Worm (Caenorhabditis elegans) whole organism, early embryonic: ENCODE measurements around the gene col-184.

Experiments
- B0310.2 ChIP-seq: sonication (generic microtip); optimal IDR thresholded peaks from 2 replicates; lab custom pipeline; 2016; ENCODE audit warnings: mild to moderate bottlenecking, missing genetic modification characterization, missing compliant biosample characterization
- F13C5.2 ChIP-seq: sonication (generic microtip); optimal IDR thresholded peaks from 2 replicates; lab custom pipeline; 2017; ENCODE audit warnings: mild to moderate bottlenecking, missing genetic modification characterization, inconsistent platforms, missing compliant biosample characterization
- aly-1 ChIP-seq: sonication (generic microtip); optimal IDR thresholded peaks from 2 replicates; lab custom pipeline; 2016; ENCODE audit warnings: missing genetic modification characterization, missing compliant biosample characterization
- ama-1 ChIP-seq: fragments of 150-350 bp; optimal IDR thresholded peaks from 2 replicates; lab custom pipeline; 2014
- ceh-13 ChIP-seq: fragments of 200-800 bp; sonication (Bioruptor generic); optimal IDR thresholded peaks from 2 replicates; lab custom pipeline; 2018; ENCODE audit warnings: mild to moderate bottlenecking, missing genetic modification characterization, missing compliant biosample characterization
- ceh-36 ChIP-seq: sonication (generic microtip); optimal IDR thresholded peaks from 2 replicates; lab custom pipeline; 2016; ENCODE audit warnings: missing genetic modification characterization, inconsistent platforms, missing compliant biosample characterization
- ets-7 ChIP-seq: sonication (generic microtip); optimal IDR thresholded peaks from 2 replicates; lab custom pipeline; 2016; ENCODE audit warnings: missing genotype, missing genetic modification characterization, missing compliant biosample characterization
- flt-1 ChIP-seq: fragments of 200-800 bp; sonication (Bioruptor generic); IDR thresholded peaks from 2 replicates; pipeline ENCODE4 v1.3.6; 2022; ENCODE audit warnings: missing genetic modification characterization, missing compliant biosample characterization
- hmbx-1 ChIP-seq: sonication (generic microtip); optimal IDR thresholded peaks from 2 replicates; lab custom pipeline; 2016; ENCODE audit warnings: mild to moderate bottlenecking, missing genetic modification characterization, missing compliant biosample characterization
- hmg-4 ChIP-seq: fragments of 200-800 bp; sonication (Bioruptor generic); optimal IDR thresholded peaks from 2 replicates; lab custom pipeline; 2018; ENCODE audit warnings: mild to moderate bottlenecking, missing genetic modification characterization, missing compliant biosample characterization
- hnd-1 ChIP-seq: sonication (generic microtip); optimal IDR thresholded peaks from 2 replicates; lab custom pipeline; 2016; ENCODE audit warnings: missing genetic modification characterization, missing compliant biosample characterization
- pes-1 ChIP-seq: fragments of 200-800 bp; sonication (Bioruptor generic); IDR thresholded peaks from 2 replicates; pipeline ENCODE4 v1.3.6; 2022; ENCODE audit warnings: missing genetic modification reagents, missing genetic modification characterization, missing compliant biosample characterization
- scrt-1 ChIP-seq: fragments of 200-800 bp; sonication (Bioruptor generic); IDR thresholded peaks from 2 replicates; pipeline ENCODE4 v1.3.6; 2022; ENCODE audit warnings: missing genetic modification characterization, missing compliant biosample characterization
- sea-1 ChIP-seq: fragments of 200-800 bp; sonication (Bioruptor generic); conservative IDR thresholded peaks from 2 replicates; pipeline ENCODE4 v1.3.6; 2022; ENCODE audit warnings: missing genetic modification characterization, missing compliant biosample characterization
- tbx-11 ChIP-seq: fragments of 200-800 bp; sonication (Bioruptor generic); IDR thresholded peaks from 2 replicates; pipeline ENCODE4 v1.3.6; 2022; ENCODE audit warnings: missing genetic modification characterization, missing compliant biosample characterization
- tbx-37 ChIP-seq: fragments of 200-800 bp; sonication (Bioruptor generic); conservative IDR thresholded peaks from 2 replicates; pipeline ENCODE4 v1.3.6; 2022; ENCODE audit warnings: missing genetic modification reagents, missing genetic modification characterization, missing compliant biosample characterization
- tra-4 ChIP-seq: sonication (generic microtip); optimal IDR thresholded peaks from 2 replicates; lab custom pipeline; 2017; ENCODE audit warnings: missing genetic modification characterization, missing compliant biosample characterization

Gene col-184

ce11 chrX:13466926-13467866 lies 2.1 kb upstream of the col-184 start, which contains the start of gene col-183:
col-183 (minus strand) TSS chrX:13467764.
- no peak for TF ChIP-seq ama-1 (lab: Kevin White, UChicago)
- TF ChIP-seq tra-4 (tag; lab: Kevin White, UChicago) = no peak
- TF ChIP-seq pes-1 (GFP tag; lab: Robert Waterston, UW) = no peak
- no peak for TF ChIP-seq F13C5.2 (tag; lab: Kevin White, UChicago)
- no peak for TF ChIP-seq tbx-37 (GFP tag; lab: Robert Waterston, UW)
- no peak for TF ChIP-seq tbx-11 (GFP tag; lab: Robert Waterston, UW)
- no peak for TF ChIP-seq ceh-36 (tag; lab: Kevin White, UChicago)

- TF ChIP-seq sea-1 (GFP tag; lab: Robert Waterston, UW) (no peak), ceh-13 (no peak), hnd-1 (tag; lab: Kevin White, UChicago) (no peak), ama-1 (lab: Kevin White, UChicago) (no peak), aly-1 (peak; percentile 24), pes-1 (GFP tag; lab: Robert Waterston, UW) (no peak)
Measured at ce11 chrX:13469907-13470647, 822 bp downstream of the col-184 start.

- no peak for TF ChIP-seq ets-7 (tag; lab: Kevin White, UChicago)
- TF ChIP-seq hmg-4 (GFP tag; lab: Kevin White, UChicago) = no peak
- no peak for TF ChIP-seq ama-1 (lab: Kevin White, UChicago)
- TF ChIP-seq ceh-13 = no peak
- TF ChIP-seq sea-1 (GFP tag; lab: Robert Waterston, UW) = no peak
- no peak for TF ChIP-seq pes-1 (GFP tag; lab: Robert Waterston, UW)
- no peak for TF ChIP-seq flt-1 (GFP tag; lab: Robert Waterston, UW)
- TF ChIP-seq tbx-11 (GFP tag; lab: Robert Waterston, UW) = no peak
- no peak for TF ChIP-seq scrt-1 (GFP tag; lab: Robert Waterston, UW)
- no peak for TF ChIP-seq tra-4 (tag; lab: Kevin White, UChicago)
- no peak for TF ChIP-seq ceh-36 (tag; lab: Kevin White, UChicago)
- no peak for TF ChIP-seq F13C5.2 (tag; lab: Kevin White, UChicago)
- no peak for TF ChIP-seq aly-1
- TF ChIP-seq tbx-37 (GFP tag; lab: Robert Waterston, UW) = no peak
- TF ChIP-seq hnd-1 (tag; lab: Kevin White, UChicago) = no peak
- no peak for TF ChIP-seq B0310.2 (tag; lab: Kevin White, UChicago)
- TF ChIP-seq hmbx-1 = no peak
Measured at ce11 chrX:13471855-13472254, 2.6 kb downstream of the col-184 start, which contains the start of gene tre-4. tre-4 (plus strand) TSS chrX:13472155.

ce11 chrX:13477356-13477755 lies 8.1 kb downstream of the col-184 start, which contains the start of gene efn-3:
efn-3 (minus strand) TSS chrX:13477456.
- TF ChIP-seq scrt-1 (GFP tag; lab: Robert Waterston, UW) (no peak), tra-4 (tag; lab: Kevin White, UChicago) (no peak), hmbx-1 (no peak), ama-1 (lab: Kevin White, UChicago) (no peak), sea-1 (GFP tag; lab: Robert Waterston, UW) (no peak), tbx-11 (GFP tag; lab: Robert Waterston, UW) (no peak), hmg-4 (GFP tag; lab: Kevin White, UChicago) (no peak), pes-1 (GFP tag; lab: Robert Waterston, UW) (no peak), aly-1 (no peak), hnd-1 (tag; lab: Kevin White, UChicago) (no peak), ets-7 (tag; lab: Kevin White, UChicago) (no peak)

ce11 chrX:13481704-13482103 lies 12.4 kb downstream of the col-184 start, which contains the start of gene srd-50:
srd-50 (minus strand) TSS chrX:13481804.
- TF ChIP-seq hmbx-1 (no peak), ets-7 (tag; lab: Kevin White, UChicago) (no peak), scrt-1 (GFP tag; lab: Robert Waterston, UW) (no peak), flt-1 (GFP tag; lab: Robert Waterston, UW) (no peak), sea-1 (GFP tag; lab: Robert Waterston, UW) (no peak), hnd-1 (tag; lab: Kevin White, UChicago) (no peak), ceh-13 (no peak), F13C5.2 (tag; lab: Kevin White, UChicago) (no peak), ceh-36 (tag; lab: Kevin White, UChicago) (no peak), B0310.2 (tag; lab: Kevin White, UChicago) (no peak), tbx-11 (GFP tag; lab: Robert Waterston, UW) (no peak), tbx-37 (GFP tag; lab: Robert Waterston, UW) (no peak), hmg-4 (GFP tag; lab: Kevin White, UChicago) (no peak), pes-1 (GFP tag; lab: Robert Waterston, UW) (no peak), aly-1 (no peak)

ce11 chrX:13484813-13485212 lies 15.6 kb downstream of the col-184 start, which contains the start of gene srd-51:
srd-51 (minus strand) TSS chrX:13484913.
- TF ChIP-seq aly-1 (no peak), F13C5.2 (tag; lab: Kevin White, UChicago) (no peak), flt-1 (GFP tag; lab: Robert Waterston, UW) (no peak), B0310.2 (tag; lab: Kevin White, UChicago) (no peak), tbx-37 (GFP tag; lab: Robert Waterston, UW) (no peak), hmbx-1 (no peak), hnd-1 (tag; lab: Kevin White, UChicago) (no peak), ceh-13 (no peak), sea-1 (GFP tag; lab: Robert Waterston, UW) (no peak), ama-1 (lab: Kevin White, UChicago) (no peak)
